Fruit fly (Drosophila melanogaster): ENCODE measurements around the gene CG5953.

CG5953 gene

DNA sequence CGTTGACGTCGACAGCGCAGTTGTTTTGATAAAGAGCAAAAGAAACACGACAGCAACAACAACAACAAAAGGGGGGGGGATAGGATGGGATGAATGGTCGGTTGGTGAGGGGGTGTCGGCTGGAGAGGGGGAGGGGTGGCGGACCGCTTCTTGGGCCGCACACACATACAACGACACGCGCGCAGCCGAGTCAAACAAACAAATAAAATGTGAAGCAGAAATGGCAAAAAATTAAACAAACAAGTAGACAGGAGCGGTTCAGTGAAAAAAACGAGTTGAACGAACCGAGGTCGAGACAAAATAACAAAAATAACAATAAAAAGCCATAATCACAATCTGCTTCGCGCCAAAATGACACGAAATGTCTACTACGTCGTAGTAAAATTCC is 703 bp upstream of the CG5953 start (continued):
- TF ChIP-seq Hr51 (GFP tag; optimal IDR thresholded peaks at IDR 0.05) = no peak
- TF ChIP-seq cad (GFP tag; optimal IDR thresholded peaks at IDR 0.05) = no peak
- no peak for TF ChIP-seq Sin3A (optimal IDR thresholded peaks at IDR 0.05)
- TF ChIP-seq Nf-YC (tag; optimal IDR thresholded peaks at IDR 0.05) = no peak
- TF ChIP-seq CG12071 (GFP tag; optimal IDR thresholded peaks at IDR 0.05) = no peak
- TF ChIP-seq tup (GFP tag; optimal IDR thresholded peaks at IDR 0.05) = no peak
- no peak for TF ChIP-seq CG9437 (GFP tag; optimal IDR thresholded peaks at IDR 0.05)
- TF ChIP-seq sens (GFP tag) = no peak
- no peak for TF ChIP-seq CG8924 (tag; optimal IDR thresholded peaks at IDR 0.05)
- no peak for TF ChIP-seq HHEX (GFP tag; optimal IDR thresholded peaks at IDR 0.05)
- TF ChIP-seq al (GFP tag; IDR thresholded peaks at IDR 0.05) = no peak
- TF ChIP-seq chm (GFP tag; IDR thresholded peaks at IDR 0.05) = peak; percentile 6; the same call in 1 of the 2 replicates
- no peak for TF ChIP-seq Dp (GFP tag; optimal IDR thresholded peaks at IDR 0.05)
- no peak for TF ChIP-seq lilli (GFP tag; optimal IDR thresholded peaks at IDR 0.05)
- peak; percentile 80; the same call in 1 of the 3 replicates for TF ChIP-seq CG2199 (GFP tag; IDR thresholded peaks at IDR 0.05)
- TF ChIP-seq CG3407 (GFP tag; optimal IDR thresholded peaks at IDR 0.05) = no peak
- TF ChIP-seq HLH54F (GFP tag; optimal IDR thresholded peaks at IDR 0.05) = no peak
- no peak for TF ChIP-seq Hsf (GFP tag; optimal IDR thresholded peaks at IDR 0.05)
- no peak for TF ChIP-seq prd (optimal IDR thresholded peaks at IDR 0.05)
- no peak for TF ChIP-seq prd (GFP tag; IDR thresholded peaks at IDR 0.05)
- TF ChIP-seq tx (GFP tag; optimal IDR thresholded peaks at IDR 0.05) = no peak
- TF ChIP-seq wor (GFP tag; IDR thresholded peaks at IDR 0.05) = no peak
- no peak for TF ChIP-seq ab (GFP tag; optimal IDR thresholded peaks at IDR 0.05)
- TF ChIP-seq nom (GFP tag; optimal IDR thresholded peaks at IDR 0.05) = peak; percentile 50
- no peak for TF ChIP-seq Tbp (GFP tag; optimal IDR thresholded peaks at IDR 0.05)
- TF ChIP-seq Med (GFP tag) = peak; percentile 7
- TF ChIP-seq CG4404 (GFP tag; IDR thresholded peaks at IDR 0.05) = no peak
- TF ChIP-seq nerfin-2 (GFP tag; IDR thresholded peaks at IDR 0.05; ENCODE audit: partially characterized antibody) = no peak
- TF ChIP-seq CG18764 (GFP tag; optimal IDR thresholded peaks at IDR 0.05) = no peak
- TF ChIP-seq CG15601 (tag; optimal IDR thresholded peaks at IDR 0.05) = no peak
- no peak for TF ChIP-seq CG13624 (GFP tag; optimal IDR thresholded peaks at IDR 0.05)
- TF ChIP-seq CG17568 (GFP tag; optimal IDR thresholded peaks at IDR 0.05) = no peak
- TF ChIP-seq CG6791 (GFP tag; IDR thresholded peaks at IDR 0.05; ENCODE audit: partially characterized antibody) = no peak
- TF ChIP-seq Pdp1 (GFP tag; optimal IDR thresholded peaks at IDR 0.05) = no peak
- no peak for TF ChIP-seq CG31388 (GFP tag; optimal IDR thresholded peaks at IDR 0.05)
- no peak for TF ChIP-seq CG8290 (GFP tag; optimal IDR thresholded peaks at IDR 0.05)
- no peak for TF ChIP-seq CG8290 (tag; optimal IDR thresholded peaks at IDR 0.05)
- TF ChIP-seq CG43689 (GFP tag; IDR thresholded peaks at IDR 0.05) = no peak
- no peak for TF ChIP-seq CG4282 (GFP tag; optimal IDR thresholded peaks at IDR 0.05)
- no peak for TF ChIP-seq MBD-R2 (GFP tag; IDR thresholded peaks at IDR 0.05)
- TF ChIP-seq exex (tag; optimal IDR thresholded peaks at IDR 0.05) = no peak
- no peak for TF ChIP-seq CG12744 (GFP tag; optimal IDR thresholded peaks at IDR 0.05)
- no peak for TF ChIP-seq Ada2b (GFP tag; IDR thresholded peaks at IDR 0.05)
- no peak for TF ChIP-seq CG2129 (GFP tag; IDR thresholded peaks at IDR 0.05; ENCODE audit: partially characterized antibody)
- TF ChIP-seq HLHmδ (GFP tag; optimal IDR thresholded peaks at IDR 0.05) = peak; percentile 90
- peak; percentile 28 for TF ChIP-seq sqz (GFP tag; optimal IDR thresholded peaks at IDR 0.05)
- TF ChIP-seq bsh (GFP tag; optimal IDR thresholded peaks at IDR 0.05) = no peak
- no peak for TF ChIP-seq CG18476 (GFP tag; optimal IDR thresholded peaks at IDR 0.05)
- TF ChIP-seq CrebB (tag; optimal IDR thresholded peaks at IDR 0.05) = no peak
- TF ChIP-seq kah (GFP tag; optimal IDR thresholded peaks at IDR 0.05) = no peak
- TF ChIP-seq Abd-B (GFP tag; optimal IDR thresholded peaks at IDR 0.05) = no peak
- TF ChIP-seq nau (GFP tag; optimal IDR thresholded peaks at IDR 0.05) = no peak
